Worm (Caenorhabditis elegans) whole organism, early embryonic: ENCODE measurements around the gene srx-62.

Experiments used
- B0310.2 ChIP-seq: sonication (generic microtip); optimal IDR thresholded peaks from 2 replicates; lab custom pipeline; 2016; ENCODE audit warnings: mild to moderate bottlenecking, missing genetic modification characterization, missing compliant biosample characterization
- aly-1 ChIP-seq: sonication (generic microtip); optimal IDR thresholded peaks from 2 replicates; lab custom pipeline; 2016; ENCODE audit warnings: missing genetic modification characterization, missing compliant biosample characterization
- ama-1 ChIP-seq: fragments of 150-350 bp; optimal IDR thresholded peaks from 2 replicates; lab custom pipeline; 2014
- ceh-13 ChIP-seq: fragments of 200-800 bp; sonication (Bioruptor generic); optimal IDR thresholded peaks from 2 replicates; lab custom pipeline; 2018; ENCODE audit warnings: mild to moderate bottlenecking, missing genetic modification characterization, missing compliant biosample characterization
- ceh-36 ChIP-seq: sonication (generic microtip); optimal IDR thresholded peaks from 2 replicates; lab custom pipeline; 2016; ENCODE audit warnings: missing genetic modification characterization, inconsistent platforms, missing compliant biosample characterization
- ets-7 ChIP-seq: sonication (generic microtip); optimal IDR thresholded peaks from 2 replicates; lab custom pipeline; 2016; ENCODE audit warnings: missing genotype, missing genetic modification characterization, missing compliant biosample characterization
- flt-1 ChIP-seq: fragments of 200-800 bp; sonication (Bioruptor generic); IDR thresholded peaks from 2 replicates; pipeline ENCODE4 v1.3.6; 2022; ENCODE audit warnings: missing genetic modification characterization, missing compliant biosample characterization
- hmbx-1 ChIP-seq: sonication (generic microtip); optimal IDR thresholded peaks from 2 replicates; lab custom pipeline; 2016; ENCODE audit warnings: mild to moderate bottlenecking, missing genetic modification characterization, missing compliant biosample characterization
- hmg-4 ChIP-seq: fragments of 200-800 bp; sonication (Bioruptor generic); optimal IDR thresholded peaks from 2 replicates; lab custom pipeline; 2018; ENCODE audit warnings: mild to moderate bottlenecking, missing genetic modification characterization, missing compliant biosample characterization
- hnd-1 ChIP-seq: sonication (generic microtip); optimal IDR thresholded peaks from 2 replicates; lab custom pipeline; 2016; ENCODE audit warnings: missing genetic modification characterization, missing compliant biosample characterization
- pes-1 ChIP-seq: fragments of 200-800 bp; sonication (Bioruptor generic); IDR thresholded peaks from 2 replicates; pipeline ENCODE4 v1.3.6; 2022; ENCODE audit warnings: missing genetic modification reagents, missing genetic modification characterization, missing compliant biosample characterization
- scrt-1 ChIP-seq: fragments of 200-800 bp; sonication (Bioruptor generic); IDR thresholded peaks from 2 replicates; pipeline ENCODE4 v1.3.6; 2022; ENCODE audit warnings: missing genetic modification characterization, missing compliant biosample characterization
- sea-1 ChIP-seq: fragments of 200-800 bp; sonication (Bioruptor generic); conservative IDR thresholded peaks from 2 replicates; pipeline ENCODE4 v1.3.6; 2022; ENCODE audit warnings: missing genetic modification characterization, missing compliant biosample characterization
- tbx-11 ChIP-seq: fragments of 200-800 bp; sonication (Bioruptor generic); IDR thresholded peaks from 2 replicates; pipeline ENCODE4 v1.3.6; 2022; ENCODE audit warnings: missing genetic modification characterization, missing compliant biosample characterization

- no peak for TF ChIP-seq hnd-1 (tag; lab: Kevin White, UChicago)
- TF ChIP-seq pes-1 (GFP tag; lab: Robert Waterston, UW) = no peak
- no peak for TF ChIP-seq flt-1 (GFP tag; lab: Robert Waterston, UW)
- TF ChIP-seq ama-1 (lab: Kevin White, UChicago) = no peak
- TF ChIP-seq hmg-4 (GFP tag; lab: Kevin White, UChicago) = no peak
- no peak for TF ChIP-seq ceh-36
- no peak for TF ChIP-seq ceh-13
- TF ChIP-seq scrt-1 (GFP tag; lab: Robert Waterston, UW) = no peak
- TF ChIP-seq ets-7 (tag; lab: Kevin White, UChicago) = no peak
- no peak for TF ChIP-seq B0310.2 (tag; lab: Kevin White, UChicago)
- TF ChIP-seq hmbx-1 (tag; lab: Kevin White, UChicago) = no peak
- TF ChIP-seq tbx-11 (GFP tag; lab: Robert Waterston, UW) = no peak
- no peak for TF ChIP-seq aly-1 (tag; lab: Kevin White, UChicago)
- TF ChIP-seq sea-1 (GFP tag; lab: Robert Waterston, UW) = no peak
Observed at ce11 chrV:4038557-4038956, 42.8 kb upstream of the srx-62 start.
